Worm (Caenorhabditis elegans): Measurements from ENCODE around the gene gpx-7.

The gpx-7 gene

ce11 chrX:7838582-7838981, 39.0 kb upstream of the gpx-7 start, which contains the start of gene nlp-101:
Gene nlp-101 (plus strand): TSS chrX:7838882.
- TF ChIP-seq snu-23 (GFP tag; optimal IDR thresholded peaks at IDR 0.05): no peak

DNA sequence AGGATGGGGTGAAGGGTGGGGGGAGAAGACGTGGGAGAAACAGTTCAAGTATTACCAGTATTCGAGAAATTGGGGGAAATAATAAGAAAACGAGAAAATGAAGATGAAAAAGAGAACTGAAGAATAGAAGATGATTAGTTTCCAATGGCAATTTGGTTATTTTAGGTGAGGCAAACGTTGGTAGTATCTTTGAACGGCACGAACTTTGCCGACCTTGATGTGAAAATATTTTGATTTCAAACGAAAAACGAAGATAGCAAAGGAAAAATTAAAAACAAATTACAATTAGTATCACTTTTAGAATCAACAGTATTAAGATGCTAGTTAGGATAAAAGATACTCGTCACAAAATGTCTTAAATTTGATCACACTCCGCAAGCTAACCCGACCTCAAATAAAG, 34.5 kb upstream of the gpx-7 start, which contains the start of gene sul-3:
TSS of gene sul-3 (minus strand) at position 101 of the 400 bp plus-strand sequence.
- TF ChIP-seq nhr-12 (tag; optimal IDR thresholded peaks at IDR 0.05) (no peak), nhr-90 (tag; optimal IDR thresholded peaks at IDR 0.05; ENCODE audit: poor library complexity) (no peak), aly-2 (tag; optimal IDR thresholded peaks at IDR 0.05) (no peak)

ce11 chrX:7827989-7828388, 28.4 kb upstream of the gpx-7 start:
- TF ChIP-seq nhr-47 (tag; optimal IDR thresholded peaks at IDR 0.05): no peak
- no peak for TF ChIP-seq dsc-1 (tag; optimal IDR thresholded peaks at IDR 0.05)
- no peak for TF ChIP-seq blmp-1 (tag; optimal IDR thresholded peaks at IDR 0.05)

DNA sequence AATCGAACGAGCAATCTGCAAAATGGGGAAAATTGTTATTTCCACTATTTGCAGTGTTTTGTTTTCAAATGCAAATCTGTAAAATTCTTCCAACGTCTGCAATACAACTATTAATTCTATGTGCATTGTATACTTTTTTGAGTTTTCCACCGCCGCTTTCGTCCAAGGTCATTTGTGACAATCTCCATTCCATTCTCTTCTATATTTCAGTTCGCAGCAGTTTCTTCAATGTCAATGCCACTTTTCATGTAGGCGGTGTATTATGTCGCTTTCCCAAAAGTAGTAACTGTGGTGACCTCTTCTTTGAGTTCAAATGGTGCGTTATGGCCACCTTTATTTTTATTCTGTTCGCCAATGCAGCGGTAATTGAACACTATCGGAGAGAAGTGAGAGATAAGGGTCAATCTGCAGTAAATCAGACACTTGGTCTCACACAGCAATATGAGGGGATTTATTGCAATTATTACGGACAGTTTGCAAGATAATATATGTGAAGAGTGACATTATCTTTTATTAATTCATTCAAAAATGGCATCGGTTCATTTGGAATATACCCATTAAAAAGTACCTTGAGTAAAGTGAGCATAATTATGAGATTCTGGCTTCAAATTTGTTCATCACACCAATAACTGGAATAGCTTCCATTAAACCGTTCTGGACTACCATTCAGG, 27.1 kb upstream of the gpx-7 start:
- TF ChIP-seq sox-4 (tag; optimal IDR thresholded peaks at IDR 0.05): no peak
- TF ChIP-seq alr-1 (tag; optimal IDR thresholded peaks at IDR 0.05; ENCODE audit: borderline replicate concordance): no peak
- no peak for TF ChIP-seq dpl-1 (GFP tag; optimal IDR thresholded peaks at IDR 0.05)
- TF ChIP-seq ceh-88 (GFP tag; IDR thresholded peaks at IDR 0.05): no peak
- TF ChIP-seq blmp-1 (tag; optimal IDR thresholded peaks at IDR 0.05): peak; percentile 48
- TF ChIP-seq fkh-10 (GFP tag; optimal IDR thresholded peaks at IDR 0.05): no peak
- TF ChIP-seq nhr-90 (tag; optimal IDR thresholded peaks at IDR 0.05; ENCODE audit: poor library complexity): no peak
- TF ChIP-seq efl-1 (optimal IDR thresholded peaks at IDR 0.05): no peak
- TF ChIP-seq efl-1 (GFP tag; optimal IDR thresholded peaks at IDR 0.05 in 1 of 2): peak in 1 of 2 experiments; percentile 76
- TF ChIP-seq ceh-63 (GFP tag; optimal IDR thresholded peaks at IDR 0.05): no peak
- TF ChIP-seq nhr-28 (tag; optimal IDR thresholded peaks at IDR 0.05): no peak
- TF ChIP-seq sup-37 (GFP tag; optimal IDR thresholded peaks at IDR 0.05): no peak
- no peak for TF ChIP-seq lin-35 (GFP tag; optimal IDR thresholded peaks at IDR 0.05)
- TF ChIP-seq aly-2 (tag; optimal IDR thresholded peaks at IDR 0.05): no peak
- no peak for TF ChIP-seq fkh-4 (tag; optimal IDR thresholded peaks at IDR 0.05; ENCODE audit: borderline replicate concordance)
- TF ChIP-seq F16B12.6 (tag; optimal IDR thresholded peaks at IDR 0.05): no peak
- no peak for TF ChIP-seq nhr-237 (tag; optimal IDR thresholded peaks at IDR 0.05)
- peak; percentile 60 for TF ChIP-seq lin-14 (GFP tag; optimal IDR thresholded peaks at IDR 0.05)
- TF ChIP-seq unc-98 (GFP tag; IDR thresholded peaks at IDR 0.05): no peak
- TF ChIP-seq pax-3 (tag; optimal IDR thresholded peaks at IDR 0.05): no peak
- TF ChIP-seq unc-62 (GFP tag; optimal IDR thresholded peaks at IDR 0.05): no peak
- no peak for TF ChIP-seq mef-2 (tag; optimal IDR thresholded peaks at IDR 0.05)
- no peak for TF ChIP-seq hlh-17 (GFP tag; optimal IDR thresholded peaks at IDR 0.05; ENCODE audit: borderline replicate concordance)
- TF ChIP-seq nhr-19 (GFP tag; conservative IDR thresholded peaks at IDR 0.05): no peak
- no peak for TF ChIP-seq pqm-1 (tag; optimal IDR thresholded peaks at IDR 0.05)
- no peak for TF ChIP-seq dsc-1 (tag; optimal IDR thresholded peaks at IDR 0.05)
- no peak for TF ChIP-seq unc-30 (tag; optimal IDR thresholded peaks at IDR 0.05)
- TF ChIP-seq snu-23 (GFP tag; optimal IDR thresholded peaks at IDR 0.05): no peak
- TF ChIP-seq mab-9 (GFP tag; IDR thresholded peaks at IDR 0.05): no peak
- peak; percentile 63 for TF ChIP-seq nhr-85 (tag)
- no peak for TF ChIP-seq nhr-20 (tag; optimal IDR thresholded peaks at IDR 0.05)
- no peak for TF ChIP-seq zag-1 (tag; optimal IDR thresholded peaks at IDR 0.05)
- TF ChIP-seq mep-1 (tag; optimal IDR thresholded peaks at IDR 0.05): peak; percentile 41
- no peak for TF ChIP-seq ceh-90 (tag; optimal IDR thresholded peaks at IDR 0.05)
- TF ChIP-seq egl-13 (tag; optimal IDR thresholded peaks at IDR 0.05): no peak
- TF ChIP-seq snpc-4 (tag; optimal IDR thresholded peaks at IDR 0.05): no peak
